Fruit fly (Drosophila melanogaster): ENCODE data around the gene mtd.

DNA sequence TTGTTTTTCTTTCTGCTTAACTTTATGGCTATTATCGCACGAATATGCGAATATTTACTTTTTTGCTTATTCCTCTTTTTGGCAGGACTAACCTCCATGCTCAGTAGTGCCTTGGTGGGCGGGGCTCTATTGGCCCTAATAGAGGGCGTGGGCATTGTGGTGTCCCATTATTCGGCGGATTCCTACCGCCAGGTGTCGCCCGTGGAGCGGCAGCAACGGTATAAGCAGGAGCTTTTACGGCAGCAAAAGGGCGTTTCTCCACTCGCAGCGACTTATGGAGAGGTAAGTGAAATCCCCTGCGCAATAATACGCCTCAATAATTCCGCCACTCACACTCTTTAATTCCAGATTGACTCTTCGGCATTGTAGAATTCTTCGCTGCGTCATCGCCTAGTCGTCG lies 49.6 kb downstream of the mtd start:
- TF ChIP-seq Drgx (GFP tag; IDR thresholded peaks at IDR 0.05) (no peak), Xrp1 (GFP tag; IDR thresholded peaks at IDR 0.05) (peak; percentile 23; the same call in 1 of the 2 replicates), cato (GFP tag; optimal IDR thresholded peaks at IDR 0.05; ENCODE audit: borderline replicate concordance) (no peak), Doc3 (GFP tag; IDR thresholded peaks at IDR 0.05; ENCODE audit: partially characterized antibody) (no peak), Nf-YA (GFP tag; IDR thresholded peaks at IDR 0.05) (no peak), tup (GFP tag; optimal IDR thresholded peaks at IDR 0.05) (no peak), CG8478 (optimal IDR thresholded peaks at IDR 0.05) (no peak), Dll (GFP tag; IDR thresholded peaks at IDR 0.05; ENCODE audit: partially characterized antibody) (no peak), CG10321 (GFP tag; IDR thresholded peaks at IDR 0.05) (0 out of 2 replicates have a peak, but pooled peaks have one; percentile 17)

Data from whole organism, embryonic.